Fruit fly (Drosophila melanogaster) whole organism, embryonic: ENCODE data around the gene jb.

ENCODE experiments used
- Blimp-1 ChIP-seq: fragments of 200-800 bp; sonication (Bioruptor generic); optimal IDR thresholded peaks from 3 replicates; lab custom pipeline; 2018; ENCODE audit warnings: missing biosample characterization, missing genetic modification characterization, mild to moderate bottlenecking, moderate library complexity, missing genetic modification reagents
- CG11504 ChIP-seq: fragments of 200-800 bp; sonication (Bioruptor generic); optimal IDR thresholded peaks from 3 replicates; lab custom pipeline; 2019; ENCODE audit warnings: missing biosample characterization, mild to moderate bottlenecking, missing genetic modification characterization, moderate library complexity
- CG12391 ChIP-seq: fragments of 200-800 bp; sonication (Bioruptor generic); optimal IDR thresholded peaks from 3 replicates; lab custom pipeline; 2018; ENCODE audit warnings: missing biosample characterization, mild to moderate bottlenecking, missing genetic modification characterization, moderate library complexity
- CG13424 ChIP-seq: fragments of 200-800 bp; sonication (Bioruptor generic); optimal IDR thresholded peaks from 2 replicates; lab custom pipeline; 2019; ENCODE audit warnings: missing biosample characterization, mild to moderate bottlenecking, missing genetic modification characterization, moderate library complexity
- CG14710 ChIP-seq: fragments of 200-800 bp; sonication (Bioruptor generic); optimal IDR thresholded peaks from 3 replicates; lab custom pipeline; 2019; ENCODE audit warnings: missing biosample characterization, mild to moderate bottlenecking, missing genetic modification characterization, moderate library complexity
- CG15011 ChIP-seq: fragments of 200-800 bp; sonication (Bioruptor generic); optimal IDR thresholded peaks from 3 replicates; lab custom pipeline; 2018; ENCODE audit warnings: missing biosample characterization, mild to moderate bottlenecking, missing genetic modification characterization
- CG15269 ChIP-seq: fragments of 200-800 bp; sonication (Bioruptor generic); optimal IDR thresholded peaks from 2 replicates; lab custom pipeline; 2018; ENCODE audit warnings: missing biosample characterization, mild to moderate bottlenecking, missing genetic modification characterization, moderate library complexity
- CG17186 ChIP-seq: fragments of 200-800 bp; sonication (Bioruptor generic); optimal IDR thresholded peaks from 3 replicates; lab custom pipeline; 2017; ENCODE audit warnings: missing biosample characterization, missing genetic modification reagents, missing genetic modification characterization
- CG17829 ChIP-seq: fragments of 200-800 bp; optimal IDR thresholded peaks from 2 replicates; lab custom pipeline; 2019; ENCODE audit warnings: missing biosample characterization, mild to moderate bottlenecking, missing genetic modification characterization, moderate library complexity
- CG18011 ChIP-seq: fragments of 200-800 bp; sonication (Bioruptor generic); optimal IDR thresholded peaks from 2 replicates; lab custom pipeline; 2017; ENCODE audit warnings: missing biosample characterization, missing genetic modification characterization, mild to moderate bottlenecking, moderate library complexity, missing genotype
- CG18599 ChIP-seq: fragments of 200-800 bp; sonication (Bioruptor generic); optimal IDR thresholded peaks from 3 replicates; lab custom pipeline; 2017; ENCODE audit warnings: missing biosample characterization, missing genetic modification characterization, mild to moderate bottlenecking, moderate library complexity, missing genetic modification reagents
- CG2712 ChIP-seq: fragments of 200-800 bp; optimal IDR thresholded peaks from 3 replicates; lab custom pipeline; 2019; ENCODE audit warnings: missing biosample characterization, mild to moderate bottlenecking, missing genetic modification characterization, moderate library complexity
- CG31441 ChIP-seq: fragments of 200-800 bp; sonication (Bioruptor generic); IDR thresholded peaks from 2 replicates; pipeline ENCODE4 v1.3.6; 2022; ENCODE audit warnings: missing biosample characterization, missing genetic modification characterization
- CG32767 ChIP-seq: fragments of 200-800 bp; sonication (Bioruptor generic); IDR thresholded peaks from 2 replicates; pipeline ENCODE4 v1.3.6; 2022; ENCODE audit warnings: missing biosample characterization, missing genetic modification characterization
- CG32772 ChIP-seq: fragments of 200-800 bp; sonication (Bioruptor generic); IDR thresholded peaks from 2 replicates; pipeline ENCODE4 v1.3.6; 2022; ENCODE audit warnings: missing biosample characterization, missing genetic modification characterization
- CG6683 ChIP-seq: fragments of 200-800 bp; sonication (Bioruptor generic); optimal IDR thresholded peaks from 2 replicates; lab custom pipeline; 2017; ENCODE audit warnings: missing biosample characterization, mild to moderate bottlenecking, missing genetic modification characterization, missing genetic modification reagents
- CG7556 ChIP-seq: fragments of 200-800 bp; sonication (Bioruptor generic); optimal IDR thresholded peaks from 2 replicates; lab custom pipeline; 2017; ENCODE audit warnings: missing biosample characterization, mild to moderate bottlenecking, missing genetic modification characterization
- CG7839 ChIP-seq: fragments of 200-800 bp; sonication (Bioruptor generic); optimal IDR thresholded peaks from 3 replicates; lab custom pipeline; 2018; ENCODE audit warnings: missing biosample characterization, mild to moderate bottlenecking, missing genetic modification characterization, moderate library complexity
- CG8089 ChIP-seq: fragments of 200-800 bp; sonication (Bioruptor generic); optimal IDR thresholded peaks from 3 replicates; lab custom pipeline; 2016; ENCODE audit warnings: missing biosample characterization, missing genetic modification characterization
- CTCF ChIP-seq: fragments of 200-800 bp; sonication (Bioruptor generic); optimal IDR thresholded peaks from 2 replicates; lab custom pipeline; 2017; ENCODE audit warnings: missing biosample characterization, mild to moderate bottlenecking, missing genetic modification characterization, moderate library complexity
- CoRest ChIP-seq: fragments of 200-800 bp; sonication (Bioruptor generic); optimal IDR thresholded peaks from 3 replicates; lab custom pipeline; 2018; ENCODE audit warnings: missing biosample characterization, mild to moderate bottlenecking, missing genetic modification characterization, moderate library complexity
- D19A ChIP-seq: fragments of 200-800 bp; optimal IDR thresholded peaks from 3 replicates; lab custom pipeline; 2019; ENCODE audit warnings: missing biosample characterization, mild to moderate bottlenecking, missing genetic modification characterization, moderate library complexity
- Ets65A ChIP-seq: fragments of 200-800 bp; sonication (Bioruptor generic); peaks from one replicate; lab custom pipeline; 2016; ENCODE audit warnings: missing biosample characterization, missing genetic modification characterization
- H15 ChIP-seq: fragments of 200-800 bp; sonication (Bioruptor generic); IDR thresholded peaks from 3 replicates; pipeline ENCODE4 v1.3.6; 2022; ENCODE audit warnings: missing biosample characterization, missing genetic modification characterization
- HLH54F ChIP-seq: fragments of 200-800 bp; sonication (Bioruptor generic); optimal IDR thresholded peaks from 3 replicates; lab custom pipeline; 2016; ENCODE audit warnings: missing biosample characterization, missing genetic modification characterization
- Hmr ChIP-seq: fragments of 200-800 bp; sonication (Bioruptor generic); optimal IDR thresholded peaks from 3 replicates; lab custom pipeline; 2017; ENCODE audit warnings: mild to moderate bottlenecking, missing biosample characterization, missing genetic modification reagents, missing genetic modification characterization
- Med ChIP-seq: fragments of 200-800 bp; sonication (Bioruptor generic); peaks from one replicate; lab custom pipeline; 2016; ENCODE audit warnings: missing biosample characterization, missing genetic modification characterization, mild to moderate bottlenecking, inconsistent platforms, moderate library complexity
- Meics ChIP-seq: fragments of 200-800 bp; sonication (Bioruptor generic); optimal IDR thresholded peaks from 2 replicates; lab custom pipeline; 2017; ENCODE audit warnings: missing biosample characterization, mild to moderate bottlenecking, missing genetic modification characterization
- Oli ChIP-seq: fragments of 200-800 bp; sonication (Bioruptor generic); optimal IDR thresholded peaks from 2 replicates; lab custom pipeline; 2018; ENCODE audit warnings: missing biosample characterization, mild to moderate bottlenecking, missing genetic modification characterization, moderate library complexity
- Ptx1 ChIP-seq: fragments of 200-800 bp; sonication (Bioruptor generic); IDR thresholded peaks from 2 replicates; pipeline ENCODE4 v1.3.6; 2022; ENCODE audit warnings: missing biosample characterization, missing genetic modification characterization
- Sox102F ChIP-seq: fragments of 200-800 bp; sonication (Bioruptor generic); optimal IDR thresholded peaks from 2 replicates; lab custom pipeline; 2018; ENCODE audit warnings: missing biosample characterization, mild to moderate bottlenecking, missing genetic modification characterization, moderate library complexity
- ara ChIP-seq: fragments of 200-800 bp; sonication (Bioruptor generic); IDR thresholded peaks from 2 replicates; pipeline ENCODE4 v1.3.6; 2022; ENCODE audit warnings: missing biosample characterization, missing genetic modification characterization
- bcd ChIP-seq: fragments of 200-800 bp; sonication (Bioruptor generic); optimal IDR thresholded peaks from 2 replicates; lab custom pipeline; 2017; ENCODE audit warnings: missing biosample characterization, mild to moderate bottlenecking, missing genetic modification characterization
- bsh ChIP-seq, 2 experiments: fragments of 200-800 bp; sonication (Bioruptor generic); optimal IDR thresholded peaks; 2 replicates each; lab custom pipeline; 2017 to 2018; ENCODE audit warnings: mild to moderate bottlenecking in 2 of 2, missing biosample characterization in 2 of 2, missing genetic modification characterization in 2 of 2, moderate library complexity in 1 of 2
- dmrt11E ChIP-seq: fragments of 200-800 bp; sonication (Bioruptor generic); optimal IDR thresholded peaks from 3 replicates; lab custom pipeline; 2018; ENCODE audit warnings: missing biosample characterization, mild to moderate bottlenecking, missing genetic modification characterization, moderate library complexity
- fd64A ChIP-seq: fragments of 200-800 bp; sonication (Bioruptor generic); optimal IDR thresholded peaks from 3 replicates; lab custom pipeline; 2018; ENCODE audit warnings: missing biosample characterization, mild to moderate bottlenecking, missing genetic modification characterization
- phol ChIP-seq: fragments of 200-800 bp; sonication (Bioruptor generic); optimal IDR thresholded peaks from 3 replicates; lab custom pipeline; 2018; ENCODE audit warnings: missing biosample characterization, mild to moderate bottlenecking, missing genetic modification characterization, moderate library complexity
- repo ChIP-seq: fragments of 200-800 bp; sonication (Bioruptor generic); optimal IDR thresholded peaks from 2 replicates; lab custom pipeline; 2016; ENCODE audit warnings: missing biosample characterization, missing genetic modification characterization
- row ChIP-seq: fragments of 200-800 bp; sonication (Bioruptor generic); IDR thresholded peaks from 3 replicates; pipeline ENCODE4 v1.3.6; 2022; ENCODE audit warnings: missing biosample characterization, missing genetic modification characterization
- seq ChIP-seq: fragments of 200-800 bp; sonication (Bioruptor generic); IDR thresholded peaks from 2 replicates; pipeline ENCODE4 v1.3.6; 2022; ENCODE audit warnings: missing biosample characterization, missing genetic modification characterization
- tgo ChIP-seq: fragments of 200-800 bp; sonication (Bioruptor generic); IDR thresholded peaks from 3 replicates; pipeline ENCODE4 v1.3.6; 2022; ENCODE audit warnings: missing biosample characterization, missing genetic modification characterization
- tin ChIP-seq: fragments of 200-800 bp; sonication (Bioruptor generic); optimal IDR thresholded peaks from 3 replicates; lab custom pipeline; 2016; ENCODE audit warnings: missing biosample characterization, missing genetic modification characterization
- ttk ChIP-seq: fragments of 200-800 bp; sonication (Bioruptor generic); IDR thresholded peaks from 2 replicates; pipeline ENCODE4 v2.1.2; 2022; ENCODE audit warnings: missing biosample characterization, missing genetic modification characterization
- vvl ChIP-seq: fragments of 200-800 bp; sonication (Bioruptor generic); IDR thresholded peaks from 2 replicates; pipeline ENCODE4 v1.3.6; 2022; ENCODE audit warnings: missing biosample characterization, missing genetic modification characterization

The jb gene

dm6 chrX:20342205-20342604 lies 48.4 kb downstream of the jb start (continued):
- TF ChIP-seq HLH54F (GFP tag; lab: Kevin White, UChicago) = no peak
- TF ChIP-seq CG11504 (tag; lab: Kevin White, UChicago) = peak; percentile 63
- TF ChIP-seq CG6683 (GFP tag; lab: Kevin White, UChicago) = no peak
- peak; percentile 3 for TF ChIP-seq tin
- TF ChIP-seq CG7556 (GFP tag; lab: Kevin White, UChicago) = peak; percentile 25
- no peak for TF ChIP-seq fd64A (GFP tag; lab: Kevin White, UChicago)
- TF ChIP-seq CG2712 (tag; lab: Kevin White, UChicago) = peak; percentile 59
- TF ChIP-seq CG18599 (GFP tag; lab: Kevin White, UChicago) = peak; percentile 38
- TF ChIP-seq CG12391 (tag; lab: Kevin White, UChicago) = peak; percentile 27
- TF ChIP-seq ara = 0 out of 2 replicates have a peak, but pooled peaks have one; percentile 9
- peak; percentile 65 for TF ChIP-seq Med (GFP tag; lab: Kevin White, UChicago)
- TF ChIP-seq CG8089 (GFP tag; lab: Kevin White, UChicago) = no peak
- peak; percentile 41 for TF ChIP-seq Blimp-1 (GFP tag; lab: Kevin White, UChicago)
- TF ChIP-seq vvl = peak; percentile 20; the same call in 1 of the 2 replicates
- TF ChIP-seq Hmr (GFP tag; lab: Kevin White, UChicago) = peak; percentile 35
- TF ChIP-seq CG15269 (tag; lab: Kevin White, UChicago) = peak; percentile 4
- TF ChIP-seq CoRest (tag; lab: Kevin White, UChicago) = peak; percentile 12
- TF ChIP-seq repo (GFP tag; lab: Kevin White, UChicago) = no peak
- no peak for TF ChIP-seq CTCF
- no peak for TF ChIP-seq CG17186 (GFP tag; lab: Kevin White, UChicago)
- TF ChIP-seq CG31441 (GFP tag; lab: Robert Waterston, UW) = peak; percentile 36; the same call in 1 of the 2 replicates
- peak; percentile 25 for TF ChIP-seq Oli
- TF ChIP-seq bcd (GFP tag; lab: Kevin White, UChicago) = peak; percentile 12
- TF ChIP-seq CG13424 (tag; lab: Kevin White, UChicago) = peak; percentile 25
- TF ChIP-seq bsh (GFP tag; optimal IDR thresholded peaks at IDR 0.05; lab: Kevin White, UChicago) = peak in 1 of 2 experiments; percentile 57
- 0 out of 3 replicates have a peak, but pooled peaks have one; percentile 29 for TF ChIP-seq H15 (GFP tag; lab: Robert Waterston, UW)
- no peak for TF ChIP-seq CG15011
- peak; percentile 32; the same call in 1 of the 2 replicates for TF ChIP-seq ttk (GFP tag; lab: Robert Waterston, UW)
- peak; percentile 19 for TF ChIP-seq CG17829 (tag; lab: Kevin White, UChicago)
- no peak for TF ChIP-seq CG18011
- peak; percentile 10 for TF ChIP-seq Meics (GFP tag; lab: Kevin White, UChicago)
- peak; percentile 43 for TF ChIP-seq phol (tag; lab: Kevin White, UChicago)
- TF ChIP-seq CG32767 (GFP tag; lab: Robert Waterston, UW) = no peak
- peak; percentile 43 for TF ChIP-seq dmrt11E
- peak; percentile 22 for TF ChIP-seq Ets65A (GFP tag; lab: Kevin White, UChicago)
- peak; percentile 36; the same call in 1 of the 2 replicates for TF ChIP-seq Ptx1
- peak; percentile 45 for TF ChIP-seq Sox102F (GFP tag; lab: Kevin White, UChicago)
- TF ChIP-seq D19A (tag; lab: Kevin White, UChicago) = peak; percentile 13
- peak; percentile 52 for TF ChIP-seq CG7839 (tag; lab: Kevin White, UChicago)
- peak; percentile 12 for TF ChIP-seq CG14710
- 0 out of 3 replicates have a peak, but pooled peaks have one; percentile 18 for TF ChIP-seq tgo
- peak; percentile 38; the same call in 1 of the 3 replicates for TF ChIP-seq row (GFP tag; lab: Robert Waterston, UW)
- 0 out of 2 replicates have a peak, but pooled peaks have one; percentile 8 for TF ChIP-seq CG32772 (GFP tag; lab: Robert Waterston, UW)
- TF ChIP-seq seq (GFP tag; lab: Robert Waterston, UW) = no peak
